Fruit fly (Drosophila melanogaster) whole organism, prepupa: ENCODE data around the gene CG42564.

Experiments used
- CG10631 ChIP-seq: fragments of 200-800 bp; sonication (Bioruptor generic); optimal IDR thresholded peaks from 2 replicates; lab custom pipeline; 2016; ENCODE audit warnings: missing biosample characterization, missing genetic modification characterization
- CG11294 ChIP-seq: fragments of 200-800 bp; sonication (Bioruptor generic); IDR thresholded peaks from 2 replicates; pipeline ENCODE4 v1.3.6; 2022; ENCODE audit warnings: missing biosample characterization, missing genetic modification characterization
- CG11762 ChIP-seq: fragments of 200-800 bp; sonication (Bioruptor generic); optimal IDR thresholded peaks from 3 replicates; lab custom pipeline; 2016; ENCODE audit warnings: missing biosample characterization, missing genetic modification characterization; ENCODE audit not compliant: insufficient read depth
- CG15336 ChIP-seq: fragments of 200-800 bp; sonication (Bioruptor generic); IDR thresholded peaks from 2 replicates; pipeline ENCODE4 v1.3.6; 2022; ENCODE audit warnings: missing biosample characterization, missing genetic modification characterization
- CG1621 ChIP-seq: fragments of 200-800 bp; sonication (Bioruptor generic); optimal IDR thresholded peaks from 3 replicates; lab custom pipeline; 2018; ENCODE audit warnings: missing biosample characterization, mild to moderate bottlenecking, missing genetic modification characterization
- CG31627 ChIP-seq: fragments of 200-800 bp; sonication (Bioruptor generic); optimal IDR thresholded peaks from 3 replicates; lab custom pipeline; 2016; ENCODE audit warnings: missing biosample characterization, missing genetic modification characterization
- CG6163 ChIP-seq: fragments of 200-800 bp; sonication (Bioruptor generic); IDR thresholded peaks from 3 replicates; pipeline ENCODE4 v1.3.6; 2022; ENCODE audit warnings: missing biosample characterization, missing genetic modification characterization
- CG6276 ChIP-seq: fragments of 200-800 bp; sonication (Bioruptor generic); optimal IDR thresholded peaks from 2 replicates; lab custom pipeline; 2017; ENCODE audit warnings: missing biosample characterization, mild to moderate bottlenecking, missing genetic modification characterization
- CG6808 ChIP-seq: fragments of 200-800 bp; sonication (Bioruptor generic); optimal IDR thresholded peaks from 3 replicates; lab custom pipeline; 2017; ENCODE audit warnings: missing biosample characterization, missing genetic modification characterization, mild to moderate bottlenecking, moderate library complexity, missing genetic modification reagents
- CG6854 ChIP-seq: fragments of 200-800 bp; sonication (Bioruptor generic); optimal IDR thresholded peaks from 2 replicates; lab custom pipeline; 2017; ENCODE audit warnings: missing biosample characterization, mild to moderate bottlenecking, missing genetic modification characterization
- CG8119 ChIP-seq: fragments of 200-800 bp; sonication (Bioruptor generic); IDR thresholded peaks from 3 replicates; pipeline ENCODE4 v1.3.6; 2022; ENCODE audit warnings: missing biosample characterization, missing genetic modification characterization
- CG8632 ChIP-seq: fragments of 200-800 bp; sonication (Bioruptor generic); optimal IDR thresholded peaks from 3 replicates; lab custom pipeline; 2016; ENCODE audit warnings: missing biosample characterization, missing genetic modification characterization
- CG9139 ChIP-seq: fragments of 200-800 bp; sonication (Bioruptor generic); optimal IDR thresholded peaks from 3 replicates; lab custom pipeline; 2017; ENCODE audit warnings: missing biosample characterization, mild to moderate bottlenecking, missing genetic modification characterization
- Eip78C ChIP-seq: fragments of 200-800 bp; sonication (Bioruptor generic); peaks from one replicate; lab custom pipeline; 2016; ENCODE audit warnings: missing biosample characterization, missing genetic modification characterization
- Eip93F ChIP-seq: fragments of 200-800 bp; sonication (Bioruptor generic); optimal IDR thresholded peaks from 2 replicates; lab custom pipeline; 2016; ENCODE audit warnings: missing biosample characterization, mild to moderate bottlenecking, missing genetic modification characterization
- Ets96B ChIP-seq: fragments of 200-800 bp; optimal IDR thresholded peaks from 2 replicates; lab custom pipeline; 2019; ENCODE audit warnings: missing biosample characterization, mild to moderate bottlenecking, missing genetic modification characterization, moderate library complexity
- Hr39 ChIP-seq: fragments of 200-800 bp; sonication (Bioruptor generic); optimal IDR thresholded peaks from 2 replicates; lab custom pipeline; 2016; ENCODE audit warnings: missing biosample characterization, missing genetic modification characterization
- Lpt ChIP-seq: fragments of 200-800 bp; sonication (Bioruptor generic); optimal IDR thresholded peaks from 3 replicates; lab custom pipeline; 2016; ENCODE audit warnings: missing biosample characterization, missing genetic modification characterization
- Smox ChIP-seq: fragments of 200-800 bp; sonication (Bioruptor generic); optimal IDR thresholded peaks from 3 replicates; lab custom pipeline; 2016; ENCODE audit warnings: missing biosample characterization, missing genetic modification characterization
- Sox15 ChIP-seq: fragments of 200-800 bp; sonication (Bioruptor generic); optimal IDR thresholded peaks from 3 replicates; lab custom pipeline; 2016; ENCODE audit warnings: missing biosample characterization, missing genetic modification characterization
- cyc ChIP-seq: fragments of 200-800 bp; sonication (Bioruptor generic); optimal IDR thresholded peaks from 3 replicates; lab custom pipeline; 2016; ENCODE audit warnings: missing biosample characterization, missing genetic modification characterization
- dac ChIP-seq: fragments of 200-800 bp; sonication (Bioruptor generic); optimal IDR thresholded peaks from 2 replicates; lab custom pipeline; 2017; ENCODE audit warnings: missing biosample characterization, mild to moderate bottlenecking, missing genetic modification characterization
- eg ChIP-seq: fragments of 200-800 bp; sonication (Bioruptor generic); IDR thresholded peaks from 3 replicates; pipeline ENCODE4 v1.3.6; 2022; ENCODE audit warnings: missing biosample characterization, missing genetic modification characterization
- fkh ChIP-seq: fragments of 200-800 bp; sonication (Bioruptor generic); optimal IDR thresholded peaks from 3 replicates; lab custom pipeline; 2017; ENCODE audit warnings: missing biosample characterization, mild to moderate bottlenecking, missing genetic modification characterization, moderate library complexity
- lz ChIP-seq: fragments of 200-800 bp; sonication (Bioruptor generic); optimal IDR thresholded peaks from 3 replicates; lab custom pipeline; 2016; ENCODE audit warnings: missing biosample characterization, missing genetic modification characterization
- net ChIP-seq: fragments of 200-800 bp; sonication (Bioruptor generic); optimal IDR thresholded peaks from 3 replicates; lab custom pipeline; 2016; ENCODE audit warnings: missing biosample characterization, missing genetic modification characterization
- salr ChIP-seq, 2 experiments: fragments of 200-800 bp; sonication (Bioruptor generic); optimal IDR thresholded peaks; 3 replicates each; lab custom pipeline; 2016 to 2018; ENCODE audit warnings: missing biosample characterization in 2 of 2, missing genetic modification characterization in 2 of 2, mild to moderate bottlenecking in 1 of 2
- spab ChIP-seq: fragments of 200-800 bp; sonication (Bioruptor generic); optimal IDR thresholded peaks from 2 replicates; lab custom pipeline; 2017; ENCODE audit warnings: missing biosample characterization, mild to moderate bottlenecking, missing genetic modification characterization, missing genetic modification reagents
- ss ChIP-seq, 2 experiments: fragments of 200-800 bp; sonication (Bioruptor generic); optimal IDR thresholded peaks; 2 replicates in 1 of 2; 3 replicates in 1 of 2; lab custom pipeline; 2017 to 2018; ENCODE audit warnings: mild to moderate bottlenecking in 2 of 2, missing biosample characterization in 2 of 2, missing genetic modification characterization in 2 of 2, moderate library complexity in 1 of 2
- svp ChIP-seq: fragments of 200-800 bp; sonication (Bioruptor generic); peaks from one replicate; lab custom pipeline; 2016; ENCODE audit warnings: missing biosample characterization, missing genetic modification characterization
- vri ChIP-seq: fragments of 200-800 bp; sonication (Bioruptor generic); optimal IDR thresholded peaks from 3 replicates; lab custom pipeline; 2016; ENCODE audit warnings: missing biosample characterization, mild to moderate bottlenecking, missing genetic modification characterization

CG42564 gene

dm6 chr3R:6425454-6426156, 51.3 kb downstream of the CG42564 start (continued):
- no peak for TF ChIP-seq Sox15 (GFP tag; lab: Kevin White, UChicago)
- peak; percentile 38 for TF ChIP-seq Hr39 (GFP tag; lab: Kevin White, UChicago)
- peak; percentile 49 for TF ChIP-seq cyc (GFP tag; lab: Kevin White, UChicago)
- no peak; the same call in 1 of the 2 replicates for TF ChIP-seq CG11294 (GFP tag; lab: Robert Waterston, UW)
- TF ChIP-seq CG8119, result peak; percentile 51
- TF ChIP-seq lz (GFP tag; lab: Kevin White, UChicago), result peak; percentile 53
- TF ChIP-seq spab (GFP tag; lab: Kevin White, UChicago), result no peak
- no peak for TF ChIP-seq CG6854 (GFP tag; lab: Kevin White, UChicago)
- TF ChIP-seq Eip93F (GFP tag; lab: Kevin White, UChicago), result no peak
- peak; percentile 25 for TF ChIP-seq CG8632 (GFP tag; lab: Kevin White, UChicago)
- TF ChIP-seq net (GFP tag; lab: Kevin White, UChicago), result peak; percentile 37
- TF ChIP-seq CG11762 (GFP tag; lab: Kevin White, UChicago), result peak; percentile 40
- peak in 1 of 2 experiments; percentile 29 for TF ChIP-seq ss (GFP tag; optimal IDR thresholded peaks at IDR 0.05; lab: Kevin White, UChicago)
- no peak for TF ChIP-seq dac (GFP tag; lab: Kevin White, UChicago)
- peak in 1 of 2 experiments; percentile 74 for TF ChIP-seq salr (GFP tag; optimal IDR thresholded peaks at IDR 0.05; lab: Kevin White, UChicago)
- TF ChIP-seq Lpt (GFP tag; lab: Kevin White, UChicago), result peak; percentile 57
- TF ChIP-seq CG9139, result no peak
- peak; percentile 39 for TF ChIP-seq Ets96B (tag; lab: Kevin White, UChicago)
- peak; percentile 82 for TF ChIP-seq Eip78C (GFP tag; lab: Kevin White, UChicago)

DNA sequence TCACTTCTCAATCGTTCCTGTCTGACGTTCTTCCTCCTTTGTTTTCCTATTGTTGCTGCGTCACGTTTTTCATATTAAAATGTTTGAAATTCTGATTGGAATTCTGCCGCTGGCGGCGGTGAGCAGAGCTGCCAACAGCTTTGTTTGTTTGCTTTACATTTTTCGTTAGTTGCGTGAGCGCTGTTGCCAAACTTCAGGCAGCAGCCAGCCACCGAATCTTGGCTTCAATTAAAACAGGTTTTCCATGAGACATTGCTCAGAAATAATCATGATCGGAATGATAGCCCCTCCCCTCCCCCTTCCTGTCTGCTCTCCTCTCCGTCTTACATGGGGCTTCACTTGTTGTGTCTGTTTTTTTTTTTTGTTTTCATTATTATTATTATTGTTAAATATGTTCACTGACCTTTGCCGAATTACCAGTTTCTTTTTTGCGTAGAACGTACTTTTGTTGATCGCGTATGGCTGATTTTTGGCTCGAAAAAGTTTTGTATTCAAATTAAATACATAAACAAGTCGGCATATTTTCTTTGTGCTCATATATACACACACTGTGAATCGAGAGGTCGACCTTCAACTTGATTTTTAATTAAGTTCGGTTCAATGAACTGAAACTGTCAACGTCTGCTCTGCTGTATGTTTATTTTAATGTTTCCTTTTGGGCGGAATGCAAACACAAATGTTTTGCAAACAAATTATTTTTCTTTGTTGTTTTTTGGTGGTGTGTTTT, 52.1 kb downstream of the CG42564 start:
- TF ChIP-seq salr (GFP tag; optimal IDR thresholded peaks at IDR 0.05; lab: Kevin White, UChicago) (no peak), Smox (GFP tag; lab: Kevin White, UChicago) (no peak), CG8119 (no peak), CG6808 (no peak), vri (GFP tag; lab: Kevin White, UChicago) (no peak), CG15336 (GFP tag; lab: Robert Waterston, UW) (peak; percentile 36; the same call in 1 of the 2 replicates), CG6276 (no peak), CG31627 (GFP tag; lab: Kevin White, UChicago) (no peak), CG6163 (GFP tag; lab: Robert Waterston, UW) (peak; percentile 58; the same call in 1 of the 3 replicates), fkh (GFP tag; lab: Kevin White, UChicago) (peak; percentile 59), CG10631 (GFP tag; lab: Kevin White, UChicago) (no peak), svp (GFP tag; lab: Kevin White, UChicago) (peak; percentile 74), eg (GFP tag; lab: Robert Waterston, UW) (peak; percentile 24; the same call in 1 of the 3 replicates), CG1621 (tag; lab: Kevin White, UChicago) (no peak), Eip78C (GFP tag; lab: Kevin White, UChicago) (peak; percentile 72), dac (GFP tag; lab: Kevin White, UChicago) (no peak)
